Fruit fly (Drosophila melanogaster): ENCODE data around the gene Rhau.

The Rhau gene

DNA sequence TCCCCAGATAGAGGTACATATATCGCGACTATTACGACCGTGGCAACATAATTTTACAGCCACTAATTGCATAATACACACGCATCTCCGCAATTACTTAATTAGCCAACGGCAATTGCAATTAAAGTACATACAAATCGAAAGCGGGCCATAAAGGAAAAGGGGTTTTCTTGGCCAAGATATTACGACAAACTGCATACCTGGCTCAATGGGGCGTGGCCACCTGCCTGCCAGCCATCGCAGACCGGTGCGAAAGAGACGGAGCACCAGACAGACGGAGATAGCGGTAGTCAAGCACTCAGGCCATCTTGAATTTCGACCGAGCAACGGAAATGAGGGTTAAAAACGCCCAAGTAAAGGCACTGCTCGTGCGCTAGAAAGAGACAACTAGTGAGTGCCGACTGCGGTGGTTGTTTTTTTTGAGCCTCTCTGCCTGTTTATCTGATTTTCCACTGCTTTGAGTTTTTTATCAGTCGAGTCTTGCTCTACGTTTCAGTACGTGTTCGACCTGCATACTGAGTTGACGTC, 12.5 kb upstream of the Rhau start, which contains the start of gene cad (continued):
- TF ChIP-seq Ptx1 (GFP tag; IDR thresholded peaks at IDR 0.05) (no peak), chinmo (GFP tag; IDR thresholded peaks at IDR 0.05; ENCODE audit: partially characterized antibody) (peak; percentile 78; the same call in 2 of the 4 replicates), ind (GFP tag; optimal IDR thresholded peaks at IDR 0.05) (no peak), gcm (GFP tag; optimal IDR thresholded peaks at IDR 0.05) (peak; percentile 89), trh (GFP tag; optimal IDR thresholded peaks at IDR 0.05) (no peak), tgo (GFP tag; IDR thresholded peaks at IDR 0.05) (no peak), rib (GFP tag; IDR thresholded peaks at IDR 0.05) (no peak), CG7839 (tag; optimal IDR thresholded peaks at IDR 0.05) (no peak), CG15696 (tag; optimal IDR thresholded peaks at IDR 0.05) (no peak), hth (optimal IDR thresholded peaks at IDR 0.05) (no peak), CG2116 (GFP tag; optimal IDR thresholded peaks at IDR 0.05) (no peak), CG2712 (tag; optimal IDR thresholded peaks at IDR 0.05) (no peak), MESR4 (GFP tag; optimal IDR thresholded peaks at IDR 0.05) (no peak), lov (optimal IDR thresholded peaks at IDR 0.05) (no peak), lov (GFP tag; IDR thresholded peaks at IDR 0.05) (peak; percentile 56; the same call in 1 of the 3 replicates), Nf-YC (tag; optimal IDR thresholded peaks at IDR 0.05) (peak; percentile 98), ems (GFP tag; optimal IDR thresholded peaks at IDR 0.05) (no peak), Oli (tag; optimal IDR thresholded peaks at IDR 0.05) (no peak), CG5180 (GFP tag; optimal IDR thresholded peaks at IDR 0.05) (peak; percentile 35), cwo (GFP tag; optimal IDR thresholded peaks at IDR 0.05) (no peak), CG1602 (GFP tag; optimal IDR thresholded peaks at IDR 0.05) (no peak), Trl (optimal IDR thresholded peaks at IDR 0.05) (no peak), Trl (GFP tag; optimal IDR thresholded peaks at IDR 0.05) (no peak), CG8089 (GFP tag; optimal IDR thresholded peaks at IDR 0.05) (no peak), CHES-1-like (GFP tag; optimal IDR thresholded peaks at IDR 0.05) (peak; percentile 7), CG7963 (GFP tag; IDR thresholded peaks at IDR 0.05; ENCODE audit: partially characterized antibody) (no peak), pfk (GFP tag; optimal IDR thresholded peaks at IDR 0.05) (peak; percentile 18), sens-2 (GFP tag; IDR thresholded peaks at IDR 0.05) (no peak)

DNA sequence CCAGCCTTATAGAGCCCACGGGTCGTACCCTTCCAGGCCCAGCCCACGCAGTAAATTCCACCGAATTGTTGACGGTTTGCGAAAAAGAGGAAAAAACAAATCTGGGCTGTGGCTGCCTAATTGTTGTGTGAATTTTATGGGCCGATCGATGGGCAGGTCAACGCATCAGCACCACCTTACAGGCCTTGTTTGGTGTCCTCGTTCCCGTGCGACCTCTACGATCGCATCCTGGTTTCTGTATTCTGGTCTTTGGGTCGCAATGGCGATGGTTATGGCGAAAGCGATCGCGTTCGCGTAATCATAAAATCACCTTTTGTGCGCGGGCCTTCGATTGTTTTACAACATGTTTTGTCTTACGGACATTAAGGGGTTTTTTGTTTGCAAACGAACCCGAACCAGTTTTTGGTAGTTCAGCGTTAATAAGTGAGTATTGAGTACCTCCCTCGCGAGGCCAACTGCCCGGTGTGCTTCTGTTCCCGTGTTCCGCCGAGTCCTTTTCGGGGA, 10.8 kb upstream of the Rhau start:
- TF ChIP-seq tll (GFP tag; optimal IDR thresholded peaks at IDR 0.05) (peak in 1 of 2 experiments; percentile 92), NC2α (GFP tag; optimal IDR thresholded peaks at IDR 0.05) (no peak), CG15479 (GFP tag; optimal IDR thresholded peaks at IDR 0.05) (peak; percentile 97), D (optimal IDR thresholded peaks at IDR 0.05) (peak; percentile 88), D (GFP tag; optimal IDR thresholded peaks at IDR 0.05) (no peak), dpn (GFP tag; optimal IDR thresholded peaks at IDR 0.05) (no peak), CG6791 (GFP tag; IDR thresholded peaks at IDR 0.05; ENCODE audit: partially characterized antibody) (0 out of 3 replicates have a peak, but pooled peaks have one; percentile 6), zen (tag; optimal IDR thresholded peaks at IDR 0.05) (peak; percentile 38), CG5180 (GFP tag; optimal IDR thresholded peaks at IDR 0.05) (peak; percentile 2), Six4 (GFP tag; optimal IDR thresholded peaks at IDR 0.05) (no peak), cad (GFP tag; optimal IDR thresholded peaks at IDR 0.05) (peak; percentile 99), ac (GFP tag; optimal IDR thresholded peaks at IDR 0.05) (no peak)

DNA sequence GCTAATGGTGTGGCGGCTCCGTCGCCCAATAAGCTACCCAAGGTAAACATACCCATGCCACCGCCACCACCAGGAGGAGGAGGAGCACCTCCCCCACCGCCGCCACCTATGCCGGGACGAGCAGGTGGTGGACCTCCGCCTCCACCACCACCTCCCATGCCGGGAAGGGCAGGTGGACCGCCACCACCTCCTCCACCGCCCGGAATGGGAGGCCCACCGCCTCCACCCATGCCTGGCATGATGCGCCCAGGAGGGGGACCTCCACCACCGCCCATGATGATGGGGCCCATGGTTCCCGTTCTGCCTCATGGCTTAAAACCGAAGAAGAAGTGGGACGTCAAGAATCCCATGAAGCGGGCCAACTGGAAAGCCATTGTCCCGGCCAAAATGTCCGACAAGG, 6.9 kb upstream of the Rhau start:
- TF ChIP-seq zfh1 (GFP tag; IDR thresholded peaks at IDR 0.05): peak; percentile 8; the same call in 1 of the 3 replicates
- no peak for TF ChIP-seq Drgx (GFP tag; IDR thresholded peaks at IDR 0.05)
- no peak for TF ChIP-seq CG15696 (tag; optimal IDR thresholded peaks at IDR 0.05)
- TF ChIP-seq CG9727 (GFP tag; optimal IDR thresholded peaks at IDR 0.05): no peak
- TF ChIP-seq prd (optimal IDR thresholded peaks at IDR 0.05): no peak
- 0 out of 3 replicates have a peak, but pooled peaks have one; percentile 22 for TF ChIP-seq prd (GFP tag; IDR thresholded peaks at IDR 0.05)
- no peak for TF ChIP-seq Nf-YA (GFP tag; IDR thresholded peaks at IDR 0.05)
- TF ChIP-seq Hr39 (optimal IDR thresholded peaks at IDR 0.05): peak; percentile 88
- TF ChIP-seq pita (GFP tag; optimal IDR thresholded peaks at IDR 0.05): no peak
- no peak for TF ChIP-seq E2f1 (GFP tag; IDR thresholded peaks at IDR 0.05)
- 0 out of 2 replicates have a peak, but pooled peaks have one; percentile 14 for TF ChIP-seq Bgb (GFP tag; IDR thresholded peaks at IDR 0.05; ENCODE audit: partially characterized antibody)
- TF ChIP-seq CG3726 (GFP tag; IDR thresholded peaks at IDR 0.05): 0 out of 3 replicates have a peak, but pooled peaks have one; percentile 55
- no peak for TF ChIP-seq pb (GFP tag; optimal IDR thresholded peaks at IDR 0.05)

All from whole organism, embryonic.